Fruit fly (Drosophila melanogaster): Measurements from ENCODE around the gene vri.
A peak's percentile ranks its signal among the peaks of the same experiment; 100 is the strongest.

Gene vri

dm6 chr2L:5303044-5303904 is 14.5 kb downstream of the vri start (continued):
- no peak for TF ChIP-seq en (GFP tag; optimal IDR thresholded peaks at IDR 0.05)
- no peak for TF ChIP-seq mld (GFP tag; IDR thresholded peaks at IDR 0.05; ENCODE audit: partially characterized antibody)
- no peak for TF ChIP-seq CG13123 (GFP tag; optimal IDR thresholded peaks at IDR 0.05)
- no peak for TF ChIP-seq CG4404 (GFP tag; IDR thresholded peaks at IDR 0.05)
- no peak for TF ChIP-seq wor (GFP tag; IDR thresholded peaks at IDR 0.05)
- no peak for TF ChIP-seq CG7928 (GFP tag; optimal IDR thresholded peaks at IDR 0.05)
- no peak for TF ChIP-seq CG32532 (GFP tag; IDR thresholded peaks at IDR 0.05)
- TF ChIP-seq CG13287 (GFP tag; IDR thresholded peaks at IDR 0.05; ENCODE audit: partially characterized antibody): no peak
- TF ChIP-seq Trl (optimal IDR thresholded peaks at IDR 0.05): no peak
- no peak for TF ChIP-seq Trl (GFP tag; optimal IDR thresholded peaks at IDR 0.05)
- TF ChIP-seq stwl (tag; optimal IDR thresholded peaks at IDR 0.05): no peak
- peak in 1 of 3 experiments; percentile 5 for TF ChIP-seq lola (GFP tag; optimal IDR thresholded peaks at IDR 0.05)
- no peak for TF ChIP-seq nmo (GFP tag; optimal IDR thresholded peaks at IDR 0.05)
- TF ChIP-seq ewg (GFP tag; optimal IDR thresholded peaks at IDR 0.05): no peak
- TF ChIP-seq CG11695 (GFP tag; IDR thresholded peaks at IDR 0.05): no peak
- no peak for TF ChIP-seq az2 (GFP tag; optimal IDR thresholded peaks at IDR 0.05)
- no peak for TF ChIP-seq sob (GFP tag; IDR thresholded peaks at IDR 0.05)
- no peak for TF ChIP-seq CG7556 (GFP tag; optimal IDR thresholded peaks at IDR 0.05)
- TF ChIP-seq CG13775 (GFP tag; optimal IDR thresholded peaks at IDR 0.05): no peak
- peak; percentile 29 for TF ChIP-seq CG6254 (GFP tag; optimal IDR thresholded peaks at IDR 0.05)
- no peak for TF ChIP-seq CG7963 (GFP tag; IDR thresholded peaks at IDR 0.05; ENCODE audit: partially characterized antibody)
- peak; percentile 19 for TF ChIP-seq phol (tag; optimal IDR thresholded peaks at IDR 0.05)
- no peak for TF ChIP-seq sima (GFP tag; optimal IDR thresholded peaks at IDR 0.05)
- no peak for TF ChIP-seq gt (GFP tag; IDR thresholded peaks at IDR 0.05)
- no peak for TF ChIP-seq Ets65A (GFP tag)
- TF ChIP-seq Hey (tag; optimal IDR thresholded peaks at IDR 0.05): no peak
- no peak for TF ChIP-seq hb (GFP tag; IDR thresholded peaks at IDR 0.05; ENCODE audit: partially characterized antibody)
- TF ChIP-seq gcm2 (GFP tag; optimal IDR thresholded peaks at IDR 0.05): no peak
- TF ChIP-seq ap (GFP tag; IDR thresholded peaks at IDR 0.05): no peak
- no peak for TF ChIP-seq jigr1 (GFP tag; IDR thresholded peaks at IDR 0.05)
- TF ChIP-seq CG43689 (GFP tag; IDR thresholded peaks at IDR 0.05): no peak
- TF ChIP-seq emc (GFP tag; optimal IDR thresholded peaks at IDR 0.05): no peak
- TF ChIP-seq CG15696 (tag; optimal IDR thresholded peaks at IDR 0.05): no peak
- TF ChIP-seq ab (GFP tag; optimal IDR thresholded peaks at IDR 0.05): no peak
- TF ChIP-seq E2f1 (GFP tag; IDR thresholded peaks at IDR 0.05): 0 out of 2 replicates have a peak, but pooled peaks have one; percentile 5
- no peak for TF ChIP-seq knrl (GFP tag; IDR thresholded peaks at IDR 0.05; ENCODE audit: partially characterized antibody)
- no peak for TF ChIP-seq sens-2 (GFP tag; IDR thresholded peaks at IDR 0.05)
- no peak for TF ChIP-seq CG16813 (GFP tag; IDR thresholded peaks at IDR 0.05; ENCODE audit: partially characterized antibody)
- TF ChIP-seq CG2889 (GFP tag; IDR thresholded peaks at IDR 0.05): no peak
- no peak for TF ChIP-seq MBD-R2 (GFP tag; IDR thresholded peaks at IDR 0.05)
- no peak for TF ChIP-seq Usf (GFP tag; optimal IDR thresholded peaks at IDR 0.05)
- TF ChIP-seq z (GFP tag; IDR thresholded peaks at IDR 0.05): no peak
- no peak for TF ChIP-seq kah (GFP tag; optimal IDR thresholded peaks at IDR 0.05)
- TF ChIP-seq Ets97D (GFP tag; optimal IDR thresholded peaks at IDR 0.05): no peak
- peak; percentile 12 for TF ChIP-seq CG3281 (GFP tag; optimal IDR thresholded peaks at IDR 0.05)
- no peak for TF ChIP-seq ftz-f1 (GFP tag; optimal IDR thresholded peaks at IDR 0.05)
- no peak for TF ChIP-seq CG2120 (GFP tag; optimal IDR thresholded peaks at IDR 0.05)
- TF ChIP-seq nerfin-2 (GFP tag; IDR thresholded peaks at IDR 0.05; ENCODE audit: partially characterized antibody): no peak
- no peak for TF ChIP-seq CG9876 (GFP tag; optimal IDR thresholded peaks at IDR 0.05)
- TF ChIP-seq Nf-YA (GFP tag; IDR thresholded peaks at IDR 0.05): no peak

Measured in whole organism, embryonic.